Worm (Caenorhabditis elegans) whole organism, early embryonic: ENCODE measurements around the gene T22F3.10.

Experiments used
- ceh-13 ChIP-seq: fragments of 200-800 bp; sonication (Bioruptor generic); optimal IDR thresholded peaks from 2 replicates; lab custom pipeline; 2018; ENCODE audit warnings: mild to moderate bottlenecking, missing genetic modification characterization, missing compliant biosample characterization
- ceh-36 ChIP-seq: sonication (generic microtip); optimal IDR thresholded peaks from 2 replicates; lab custom pipeline; 2016; ENCODE audit warnings: missing genetic modification characterization, inconsistent platforms, missing compliant biosample characterization
- ets-7 ChIP-seq: sonication (generic microtip); optimal IDR thresholded peaks from 2 replicates; lab custom pipeline; 2016; ENCODE audit warnings: missing genotype, missing genetic modification characterization, missing compliant biosample characterization
- hnd-1 ChIP-seq: sonication (generic microtip); optimal IDR thresholded peaks from 2 replicates; lab custom pipeline; 2016; ENCODE audit warnings: missing genetic modification characterization, missing compliant biosample characterization

DNA sequence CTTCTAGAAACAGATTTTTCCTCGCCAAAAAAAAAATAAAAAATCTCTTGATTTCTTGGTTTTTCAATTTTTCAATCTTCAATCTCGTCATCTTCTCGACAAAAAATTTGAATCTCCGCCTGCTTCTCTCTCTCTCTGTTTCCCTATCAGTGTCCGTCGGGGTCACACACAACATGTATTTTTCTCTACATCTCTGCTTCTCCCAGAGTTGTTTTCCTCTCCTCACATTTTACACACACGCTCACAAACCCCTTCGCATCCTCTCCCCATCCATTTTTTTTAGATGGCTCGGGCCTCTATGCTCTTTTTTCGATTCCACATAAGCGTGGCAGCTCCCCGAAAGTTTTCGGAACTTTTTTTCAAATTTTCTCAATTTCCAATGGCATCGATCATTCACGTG is 31.8 kb downstream of the T22F3.10 start:
- no peak for TF ChIP-seq ets-7
- TF ChIP-seq hnd-1 (tag; lab: Kevin White, UChicago) = no peak
- TF ChIP-seq ceh-13 (GFP tag; lab: Kevin White, UChicago) = no peak
- TF ChIP-seq ceh-36 (tag; lab: Kevin White, UChicago) = no peak
